Fruit fly (Drosophila melanogaster): ENCODE measurements around the gene Sytbeta.

Gene Sytbeta

DNA sequence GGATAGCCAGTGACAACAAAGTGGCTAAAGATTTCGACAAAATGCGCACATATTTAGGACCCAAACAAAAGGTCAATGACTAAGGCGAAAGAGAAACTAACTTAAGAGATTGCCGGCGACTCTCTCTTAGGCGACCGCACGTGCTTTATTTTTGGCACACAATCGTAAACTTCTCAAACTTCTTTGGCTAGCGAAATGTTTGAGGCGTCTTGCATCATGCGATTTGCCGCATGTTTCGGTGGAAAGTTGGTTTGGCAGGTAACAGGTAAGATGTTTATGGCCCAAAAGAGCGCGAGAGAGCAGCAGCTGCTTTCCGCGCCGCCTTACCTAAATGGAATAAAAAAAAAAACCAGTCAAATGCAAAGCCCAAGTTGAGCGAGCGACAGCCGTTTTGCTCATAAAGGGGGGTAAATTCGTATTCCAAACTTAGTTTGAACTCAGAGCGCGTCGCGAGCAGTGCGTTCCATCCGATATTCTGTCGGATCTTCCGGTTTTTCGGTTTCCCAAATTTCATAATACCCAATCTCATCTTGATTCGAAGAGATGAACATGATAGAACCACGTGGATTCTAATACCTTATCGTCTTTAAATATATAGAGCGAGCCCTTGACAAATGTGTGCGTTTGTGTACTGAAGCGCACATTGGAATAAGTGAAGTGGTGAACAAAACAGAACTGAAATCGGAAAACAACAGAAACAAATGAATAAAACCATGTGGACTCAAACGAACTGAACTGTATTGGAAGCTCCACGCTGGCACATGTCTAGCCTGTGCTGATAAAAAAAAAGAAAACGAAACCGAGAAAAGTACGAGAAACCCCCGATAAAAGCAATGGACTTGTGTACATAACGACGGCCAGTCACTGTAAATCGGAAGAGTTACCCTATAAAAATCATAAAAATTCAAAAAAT is 77.5 kb downstream of the Sytbeta start (continued):
- TF ChIP-seq Lpt (GFP tag; optimal IDR thresholded peaks at IDR 0.05) (no peak), fd59A (GFP tag; optimal IDR thresholded peaks at IDR 0.05) (no peak), Eip78C (GFP tag) (peak; percentile 10), svp (GFP tag) (peak; percentile 32), CG6163 (GFP tag; IDR thresholded peaks at IDR 0.05) (0 out of 3 replicates have a peak, but pooled peaks have one; percentile 16), OdsH (GFP tag; optimal IDR thresholded peaks at IDR 0.05) (no peak), Smox (GFP tag; optimal IDR thresholded peaks at IDR 0.05) (no peak), CG11294 (GFP tag; IDR thresholded peaks at IDR 0.05) (no peak), Ets21C (GFP tag; optimal IDR thresholded peaks at IDR 0.05) (no peak), dac (GFP tag; optimal IDR thresholded peaks at IDR 0.05) (no peak)

DNA sequence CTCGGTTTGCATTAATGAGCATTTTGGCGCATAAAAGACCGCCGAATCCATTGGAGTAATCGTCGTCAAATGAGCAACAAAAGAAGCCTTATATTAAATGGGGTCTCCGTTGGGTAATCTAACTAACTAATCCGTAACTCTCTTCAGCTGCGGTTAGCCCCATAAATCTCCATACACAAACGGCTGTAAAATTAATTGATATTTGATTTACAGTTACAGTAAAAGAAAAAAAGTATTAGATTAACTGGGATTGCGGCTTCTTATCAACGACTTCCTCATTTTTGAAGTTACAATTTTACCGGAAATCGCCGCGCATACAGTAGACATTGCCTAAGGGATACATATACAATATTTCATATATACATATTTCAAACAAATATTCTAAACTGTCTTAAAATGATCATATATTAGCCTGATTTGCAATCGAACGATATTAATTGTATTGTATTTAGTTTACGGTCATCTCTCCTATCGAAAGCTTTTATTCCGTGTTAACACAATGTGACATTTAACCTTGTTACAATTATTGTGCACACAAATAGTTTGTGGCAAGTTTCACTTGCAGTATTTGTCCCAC is 78.3 kb downstream of the Sytbeta start:
- TF ChIP-seq spab (GFP tag; optimal IDR thresholded peaks at IDR 0.05) = no peak
- peak; percentile 38 for TF ChIP-seq svp (GFP tag)
- TF ChIP-seq CG3032 (tag; optimal IDR thresholded peaks at IDR 0.05) = no peak
- TF ChIP-seq fkh (GFP tag; optimal IDR thresholded peaks at IDR 0.05) = no peak
- TF ChIP-seq Eip93F (GFP tag; optimal IDR thresholded peaks at IDR 0.05) = no peak
- TF ChIP-seq Met (GFP tag; optimal IDR thresholded peaks at IDR 0.05) = peak; percentile 1
- TF ChIP-seq CG16779 (tag; optimal IDR thresholded peaks at IDR 0.05) = no peak
- no peak for TF ChIP-seq Lpt (GFP tag; optimal IDR thresholded peaks at IDR 0.05)
- TF ChIP-seq CG4318 (GFP tag; optimal IDR thresholded peaks at IDR 0.05) = no peak
- no peak for TF ChIP-seq CG32006 (GFP tag; optimal IDR thresholded peaks at IDR 0.05)
- no peak for TF ChIP-seq CG8319 (GFP tag; optimal IDR thresholded peaks at IDR 0.05)
- TF ChIP-seq Eip78C (GFP tag) = peak; percentile 44
- TF ChIP-seq CG7368 (GFP tag; optimal IDR thresholded peaks at IDR 0.05) = no peak
- peak; percentile 26 for TF ChIP-seq Hr4 (GFP tag; optimal IDR thresholded peaks at IDR 0.05)
- TF ChIP-seq Smox (GFP tag; optimal IDR thresholded peaks at IDR 0.05) = no peak

DNA sequence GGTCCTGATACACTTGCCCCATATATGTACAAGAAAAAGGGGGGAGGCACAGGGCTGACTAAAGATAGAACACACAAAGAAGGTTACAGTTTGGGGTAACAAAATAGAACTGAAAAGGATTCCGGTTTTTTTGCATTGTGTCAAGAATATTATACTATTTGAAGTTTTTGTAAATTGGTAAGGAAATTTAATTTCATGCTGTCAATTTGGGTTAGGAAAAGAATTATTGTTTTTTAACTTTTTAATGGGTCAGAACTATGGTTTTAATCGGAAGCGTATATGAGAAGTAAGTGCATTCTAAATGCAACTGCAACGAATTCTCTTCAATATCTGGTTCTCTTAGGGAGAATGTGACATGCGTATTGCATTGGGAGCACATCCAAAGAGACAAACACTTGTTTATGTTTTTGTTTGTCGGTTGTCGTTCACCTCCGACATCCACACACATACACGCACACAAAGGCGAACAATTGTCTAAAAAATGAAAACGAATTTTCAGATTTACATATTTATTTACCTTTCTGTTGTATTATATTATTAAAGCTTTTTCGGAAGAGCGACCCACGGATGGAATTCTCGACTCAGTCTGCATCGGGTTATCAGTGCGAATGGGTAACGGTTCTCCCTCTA is 80.1 kb downstream of the Sytbeta start, which contains the start of gene mnd:
TSS of gene mnd (plus strand) at position 580 of the 630 bp plus-strand sequence.
- TF ChIP-seq CG3032 (tag; optimal IDR thresholded peaks at IDR 0.05) = peak; percentile 63
- peak; percentile 80 for TF ChIP-seq dsx (GFP tag; optimal IDR thresholded peaks at IDR 0.05; ENCODE audit: poor library complexity, severe bottlenecking)
- TF ChIP-seq fd85E (GFP tag; optimal IDR thresholded peaks at IDR 0.05) = no peak
- TF ChIP-seq CG6792 (GFP tag; optimal IDR thresholded peaks at IDR 0.05) = peak; percentile 43
- peak; percentile 12 for TF ChIP-seq CG8319 (GFP tag; optimal IDR thresholded peaks at IDR 0.05)
- TF ChIP-seq Gug (GFP tag; IDR thresholded peaks at IDR 0.05) = peak; percentile 85
- peak; percentile 50 for TF ChIP-seq CG1621 (tag; optimal IDR thresholded peaks at IDR 0.05)
- TF ChIP-seq CG9139 (GFP tag; optimal IDR thresholded peaks at IDR 0.05) = no peak
- TF ChIP-seq esn (GFP tag; optimal IDR thresholded peaks at IDR 0.05) = peak; percentile 52
- peak; percentile 94 for TF ChIP-seq Eip78C (GFP tag)
- no peak for TF ChIP-seq Smox (GFP tag; optimal IDR thresholded peaks at IDR 0.05)
- no peak for TF ChIP-seq Hr38 (GFP tag; optimal IDR thresholded peaks at IDR 0.05)
- peak; percentile 60 for TF ChIP-seq CG4318 (GFP tag; optimal IDR thresholded peaks at IDR 0.05)
- peak; percentile 88 for TF ChIP-seq CG6276 (GFP tag; optimal IDR thresholded peaks at IDR 0.05)
- TF ChIP-seq Ets96B (tag; optimal IDR thresholded peaks at IDR 0.05) = peak; percentile 89
- peak; percentile 51 for TF ChIP-seq topi (GFP tag; optimal IDR thresholded peaks at IDR 0.05)
- peak; percentile 68 for TF ChIP-seq CG10631 (GFP tag; optimal IDR thresholded peaks at IDR 0.05)
- TF ChIP-seq Met (GFP tag; optimal IDR thresholded peaks at IDR 0.05) = peak; percentile 42
- no peak for TF ChIP-seq vri (GFP tag; optimal IDR thresholded peaks at IDR 0.05)
- TF ChIP-seq CG31627 (GFP tag; optimal IDR thresholded peaks at IDR 0.05) = no peak
- TF ChIP-seq OdsH (GFP tag; optimal IDR thresholded peaks at IDR 0.05) = peak; percentile 77
- TF ChIP-seq Sox102F (GFP tag; optimal IDR thresholded peaks at IDR 0.05) = peak; percentile 39
- peak; percentile 54 for TF ChIP-seq CG16779 (tag; optimal IDR thresholded peaks at IDR 0.05)
- TF ChIP-seq CG34406 (GFP tag; optimal IDR thresholded peaks at IDR 0.05) = peak; percentile 50
- peak; percentile 95 for TF ChIP-seq CG15336 (GFP tag; IDR thresholded peaks at IDR 0.05)
- peak; percentile 10 for TF ChIP-seq lz (GFP tag; optimal IDR thresholded peaks at IDR 0.05)
- peak; percentile 84 for TF ChIP-seq CG32006 (GFP tag; optimal IDR thresholded peaks at IDR 0.05)
- TF ChIP-seq dac (GFP tag; optimal IDR thresholded peaks at IDR 0.05) = no peak
- TF ChIP-seq net (GFP tag; optimal IDR thresholded peaks at IDR 0.05) = peak; percentile 81
- no peak for TF ChIP-seq Blimp-1 (GFP tag; optimal IDR thresholded peaks at IDR 0.05)
- peak; percentile 57 for TF ChIP-seq spab (GFP tag; optimal IDR thresholded peaks at IDR 0.05)
- peak; percentile 87 for TF ChIP-seq Sox14 (GFP tag; optimal IDR thresholded peaks at IDR 0.05)
- peak; percentile 47 for TF ChIP-seq fd59A (GFP tag; optimal IDR thresholded peaks at IDR 0.05)
- TF ChIP-seq pdm3 (GFP tag; optimal IDR thresholded peaks at IDR 0.05) = peak; percentile 78
